Worm (Caenorhabditis elegans): ENCODE results near the gene R04A9.6.

- TF ChIP-seq nhr-12 (tag; optimal IDR thresholded peaks at IDR 0.05) (no peak), snpc-4 (tag; optimal IDR thresholded peaks at IDR 0.05) (no peak), ces-1 (GFP tag; optimal IDR thresholded peaks at IDR 0.05) (no peak), lin-13 (tag; optimal IDR thresholded peaks at IDR 0.05) (no peak), unc-39 (tag; optimal IDR thresholded peaks at IDR 0.05) (no peak)
Observed at ce11 chrX:439031-439430, 41.7 kb downstream of the R04A9.6 start.
